Worm (Caenorhabditis elegans) whole organism, young adult: Measurements from ENCODE around the gene seip-1.
A peak's percentile ranks its signal among the peaks of the same experiment; 100 is the strongest.

Experiments
- C17E4.6 ChIP-seq: fragments of 200-800 bp; sonication (Bioruptor generic); IDR thresholded peaks from 2 replicates; pipeline ENCODE4 v1.3.6; 2022; ENCODE audit warnings: missing genetic modification reagents, missing genetic modification characterization, missing compliant biosample characterization
- D2030.7 ChIP-seq: fragments of 200-800 bp; sonication (Bioruptor generic); IDR thresholded peaks from 2 replicates; pipeline ENCODE4 v1.3.6; 2022; ENCODE audit warnings: missing genetic modification reagents, missing genetic modification characterization, missing compliant biosample characterization
- F22D6.2 ChIP-seq: sonication (generic microtip); optimal IDR thresholded peaks from 2 replicates; lab custom pipeline; 2016; ENCODE audit warnings: mild to moderate bottlenecking, missing genetic modification characterization, missing compliant biosample characterization
- F23B12.7 ChIP-seq: sonication (generic microtip); optimal IDR thresholded peaks from 2 replicates; lab custom pipeline; 2017; ENCODE audit warnings: missing genetic modification characterization, mild to moderate bottlenecking, missing compliant biosample characterization, antibody characterized with exemption, moderate library complexity; ENCODE audit not compliant: insufficient read depth
- F37B4.10 ChIP-seq: fragments of 200-800 bp; sonication (Bioruptor generic); IDR thresholded peaks from 2 replicates; pipeline ENCODE4 v1.3.6; 2022; ENCODE audit warnings: missing genetic modification characterization, missing compliant biosample characterization
- F39B2.1 ChIP-seq: fragments of 200-800 bp; sonication (Bioruptor generic); IDR thresholded peaks from 2 replicates; pipeline ENCODE4 v1.3.6; 2022; ENCODE audit warnings: missing genetic modification reagents, missing genetic modification characterization, missing compliant biosample characterization
- F49E8.2 ChIP-seq: sonication (generic microtip); optimal IDR thresholded peaks from 3 replicates; lab custom pipeline; 2017; ENCODE audit warnings: missing genetic modification characterization, mild to moderate bottlenecking, missing compliant biosample characterization, antibody characterized with exemption, moderate library complexity; ENCODE audit not compliant: insufficient read depth
- F57A8.1 ChIP-seq: fragments of 200-800 bp; sonication (Bioruptor generic); optimal IDR thresholded peaks from 2 replicates; lab custom pipeline; 2018; ENCODE audit warnings: mild to moderate bottlenecking, missing genetic modification characterization, moderate library complexity, missing compliant biosample characterization
- F57C9.4 ChIP-seq: sonication (generic microtip); optimal IDR thresholded peaks from 2 replicates; lab custom pipeline; 2017; ENCODE audit warnings: mild to moderate bottlenecking, missing genetic modification characterization, missing compliant biosample characterization
- T26A5.8 ChIP-seq: sonication (generic microtip); optimal IDR thresholded peaks from 2 replicates; lab custom pipeline; 2016; ENCODE audit warnings: missing genetic modification characterization, missing compliant biosample characterization
- ZK185.1 ChIP-seq: sonication (generic microtip); optimal IDR thresholded peaks from 2 replicates; lab custom pipeline; 2016; ENCODE audit warnings: mild to moderate bottlenecking, missing genetic modification characterization, missing compliant biosample characterization; ENCODE audit not compliant: poor library complexity, severe bottlenecking
- ama-1 ChIP-seq, 3 experiments: fragments of 150-350 bp in 1 of 3; sonication (generic microtip) in 2 of 3; optimal IDR thresholded peaks; 2 replicates each; lab custom pipeline; 2014 to 2018; ENCODE audit warnings: missing biosample characterization in 2 of 3, missing genetic modification characterization in 2 of 3, missing genetic modification reagents in 2 of 3
- atf-7 ChIP-seq: sonication (generic microtip); optimal IDR thresholded peaks from 2 replicates; lab custom pipeline; 2017; ENCODE audit warnings: mild to moderate bottlenecking, missing genetic modification characterization, missing compliant biosample characterization
- attf-3 ChIP-seq: fragments of 200-800 bp; sonication (Bioruptor generic); conservative IDR thresholded peaks from 2 replicates; pipeline ENCODE4 v1.3.6; 2022; ENCODE audit warnings: missing genetic modification reagents, missing genetic modification characterization, missing compliant biosample characterization
- attf-5 ChIP-seq: fragments of 200-800 bp; sonication (Bioruptor generic); optimal IDR thresholded peaks from 2 replicates; lab custom pipeline; 2018; ENCODE audit warnings: mild to moderate bottlenecking, missing genetic modification characterization, missing compliant biosample characterization
- attf-6 ChIP-seq: fragments of 200-800 bp; sonication (Bioruptor generic); IDR thresholded peaks from 2 replicates; pipeline ENCODE4 v1.3.6; 2022; ENCODE audit warnings: missing genetic modification reagents, missing genetic modification characterization, missing compliant biosample characterization
- ccch-3 ChIP-seq: fragments of 200-800 bp; sonication (Bioruptor generic); optimal IDR thresholded peaks from 2 replicates; lab custom pipeline; 2018; ENCODE audit warnings: mild to moderate bottlenecking, missing genetic modification characterization, missing compliant biosample characterization
- cebp-1 ChIP-seq, 2 experiments: fragments of 200-800 bp in 1 of 2; sonication (Bioruptor generic) in 1 of 2; sonication (generic microtip) in 1 of 2; IDR thresholded peaks in 1 of 2; optimal IDR thresholded peaks in 1 of 2; 2 replicates each; pipeline versions ENCODE4 v1.3.6 to Lab custom; 2017 to 2022; ENCODE audit warnings: missing compliant biosample characterization in 2 of 2, missing genetic modification characterization in 2 of 2, mild to moderate bottlenecking in 1 of 2, missing genetic modification reagents in 1 of 2, moderate library complexity in 1 of 2
- ceh-79 ChIP-seq: sonication (generic microtip); optimal IDR thresholded peaks from 2 replicates; lab custom pipeline; 2017; ENCODE audit warnings: mild to moderate bottlenecking, missing genetic modification characterization, missing compliant biosample characterization
- chd-7 ChIP-seq: sonication (generic microtip); optimal IDR thresholded peaks from 2 replicates; lab custom pipeline; 2016; ENCODE audit warnings: mild to moderate bottlenecking, missing genetic modification characterization, moderate library complexity, missing compliant biosample characterization
- dox-1 ChIP-seq: fragments of 200-800 bp; sonication (Bioruptor generic); IDR thresholded peaks from 2 replicates; pipeline ENCODE4 v1.3.6; 2022; ENCODE audit warnings: missing genetic modification reagents, missing genetic modification characterization, missing compliant biosample characterization
- dpff-1 ChIP-seq: sonication (generic microtip); optimal IDR thresholded peaks from 2 replicates; lab custom pipeline; 2017; ENCODE audit warnings: mild to moderate bottlenecking, missing genetic modification characterization, missing compliant biosample characterization
- efl-1 ChIP-seq: fragments of 150-350 bp; optimal IDR thresholded peaks from 2 replicates; lab custom pipeline; 2014; ENCODE audit warnings: missing biosample characterization, missing genetic modification reagents, missing genetic modification characterization
- egrh-3 ChIP-seq: fragments of 200-800 bp; sonication (Bioruptor generic); IDR thresholded peaks from 2 replicates; pipeline ENCODE4 v1.3.6; 2022; ENCODE audit warnings: missing genetic modification reagents, missing genetic modification characterization, missing compliant biosample characterization
- ets-4 ChIP-seq: fragments of 200-800 bp; sonication (Bioruptor generic); optimal IDR thresholded peaks from 2 replicates; lab custom pipeline; 2018; ENCODE audit warnings: mild to moderate bottlenecking, missing genetic modification characterization, missing compliant biosample characterization
- gei-17 ChIP-seq: fragments of 200-800 bp; sonication (Bioruptor generic); optimal IDR thresholded peaks from 2 replicates; lab custom pipeline; 2018; ENCODE audit warnings: mild to moderate bottlenecking, missing genetic modification characterization, missing compliant biosample characterization
- hlh-12 ChIP-seq: sonication (generic microtip); optimal IDR thresholded peaks from 2 replicates; lab custom pipeline; 2016; ENCODE audit warnings: missing genetic modification characterization, missing compliant biosample characterization
- hlh-26 ChIP-seq: fragments of 200-800 bp; sonication (Bioruptor generic); conservative IDR thresholded peaks from 2 replicates; pipeline ENCODE4 v1.3.6; 2022; ENCODE audit warnings: missing genetic modification reagents, missing genetic modification characterization, missing compliant biosample characterization
- hmg-1.2 ChIP-seq: fragments of 200-800 bp; sonication (Bioruptor generic); IDR thresholded peaks from 2 replicates; pipeline ENCODE4 v1.3.6; 2022; ENCODE audit warnings: missing genetic modification reagents, missing genetic modification characterization, missing compliant biosample characterization
- let-607 ChIP-seq, 2 experiments: fragments of 200-800 bp in 1 of 2; sonication (Bioruptor generic) in 1 of 2; sonication (generic microtip) in 1 of 2; optimal IDR thresholded peaks; 2 replicates each; lab custom pipeline; 2016 to 2018; ENCODE audit warnings: mild to moderate bottlenecking in 2 of 2, missing compliant biosample characterization in 2 of 2, missing genetic modification characterization in 2 of 2, moderate library complexity in 2 of 2, missing genotype in 1 of 2
- lin-26 ChIP-seq: fragments of 200-800 bp; sonication (Bioruptor generic); IDR thresholded peaks from 2 replicates; pipeline ENCODE4 v1.3.6; 2022; ENCODE audit warnings: missing genetic modification reagents, missing genetic modification characterization, missing compliant biosample characterization
- lin-40 ChIP-seq: sonication (generic microtip); optimal IDR thresholded peaks from 2 replicates; lab custom pipeline; 2016; ENCODE audit warnings: missing genetic modification characterization, mild to moderate bottlenecking, missing compliant biosample characterization, missing genotype, missing genetic modification reagents
- lin-54 ChIP-seq: fragments of 200-800 bp; sonication (Bioruptor generic); optimal IDR thresholded peaks from 2 replicates; lab custom pipeline; 2018; ENCODE audit warnings: mild to moderate bottlenecking, missing genetic modification characterization, missing compliant biosample characterization
- lsl-1 ChIP-seq: fragments of 200-800 bp; sonication (Bioruptor generic); optimal IDR thresholded peaks from 2 replicates; lab custom pipeline; 2018; ENCODE audit warnings: mild to moderate bottlenecking, missing genetic modification characterization, moderate library complexity, missing compliant biosample characterization
- madf-10 ChIP-seq: sonication (generic microtip); optimal IDR thresholded peaks from 2 replicates; lab custom pipeline; 2016; ENCODE audit warnings: mild to moderate bottlenecking, missing genetic modification characterization, missing compliant biosample characterization
- madf-8 ChIP-seq: fragments of 200-800 bp; sonication (Bioruptor generic); conservative IDR thresholded peaks from 2 replicates; pipeline ENCODE4 v1.3.6; 2022; ENCODE audit warnings: missing genetic modification reagents, missing genetic modification characterization, missing compliant biosample characterization
- rcor-1 ChIP-seq: fragments of 200-800 bp; sonication (Bioruptor generic); IDR thresholded peaks from 2 replicates; pipeline ENCODE4 v1.3.6; 2022; ENCODE audit warnings: missing genetic modification reagents, missing genetic modification characterization, missing compliant biosample characterization
- sea-2 ChIP-seq: fragments of 200-800 bp; sonication (Bioruptor generic); IDR thresholded peaks from 2 replicates; pipeline ENCODE4 v1.3.6; 2022; ENCODE audit warnings: missing genetic modification characterization, missing compliant biosample characterization
- snpc-1.1 ChIP-seq: sonication (generic microtip); optimal IDR thresholded peaks from 2 replicates; lab custom pipeline; 2017; ENCODE audit warnings: missing genetic modification characterization, mild to moderate bottlenecking, missing compliant biosample characterization, antibody characterized with exemption, moderate library complexity, missing genotype, missing genetic modification reagents; ENCODE audit not compliant: insufficient read depth
- snpc-1.3 ChIP-seq: sonication (generic microtip); optimal IDR thresholded peaks from 2 replicates; lab custom pipeline; 2017; ENCODE audit warnings: missing genetic modification characterization, mild to moderate bottlenecking, missing compliant biosample characterization, antibody characterized with exemption, moderate library complexity, missing genotype, missing genetic modification reagents; ENCODE audit not compliant: insufficient read depth
- snpc-4 ChIP-seq, 5 experiments: fragments of 150-350 bp in 1 of 5; sonication (generic microtip) in 4 of 5; optimal IDR thresholded peaks; 2 replicates each; lab custom pipeline; 2014 to 2018; ENCODE audit warnings: missing genetic modification characterization in 5 of 5, missing biosample characterization in 3 of 5, antibody characterized with exemption in 2 of 5, mild to moderate bottlenecking in 2 of 5, missing compliant biosample characterization in 2 of 5, missing genotype in 2 of 5, moderate library complexity in 2 of 5, missing genetic modification reagents in 1 of 5
- sptf-2 ChIP-seq: fragments of 200-800 bp; sonication (Bioruptor generic); optimal IDR thresholded peaks from 2 replicates; lab custom pipeline; 2018; ENCODE audit warnings: mild to moderate bottlenecking, missing genetic modification characterization, missing compliant biosample characterization
- tbp1 ChIP-seq: fragments of 200-800 bp; sonication (Bioruptor generic); optimal IDR thresholded peaks from 2 replicates; lab custom pipeline; 2018; ENCODE audit warnings: mild to moderate bottlenecking, missing genetic modification characterization, missing compliant biosample characterization
- tbx-9 ChIP-seq: sonication (generic microtip); optimal IDR thresholded peaks from 2 replicates; lab custom pipeline; 2016; ENCODE audit warnings: borderline replicate concordance, missing genetic modification characterization, inconsistent platforms, missing compliant biosample characterization
- xnd-1 ChIP-seq: sonication (generic microtip); optimal IDR thresholded peaks from 2 replicates; lab custom pipeline; 2016; ENCODE audit warnings: missing genotype, missing genetic modification reagents, missing genetic modification characterization, missing compliant biosample characterization
- ztf-28 ChIP-seq: fragments of 200-800 bp; sonication (Bioruptor generic); IDR thresholded peaks from 2 replicates; pipeline ENCODE4 v1.3.6; 2022; ENCODE audit warnings: missing genetic modification reagents, missing genetic modification characterization, missing compliant biosample characterization

The seip-1 gene

DNA sequence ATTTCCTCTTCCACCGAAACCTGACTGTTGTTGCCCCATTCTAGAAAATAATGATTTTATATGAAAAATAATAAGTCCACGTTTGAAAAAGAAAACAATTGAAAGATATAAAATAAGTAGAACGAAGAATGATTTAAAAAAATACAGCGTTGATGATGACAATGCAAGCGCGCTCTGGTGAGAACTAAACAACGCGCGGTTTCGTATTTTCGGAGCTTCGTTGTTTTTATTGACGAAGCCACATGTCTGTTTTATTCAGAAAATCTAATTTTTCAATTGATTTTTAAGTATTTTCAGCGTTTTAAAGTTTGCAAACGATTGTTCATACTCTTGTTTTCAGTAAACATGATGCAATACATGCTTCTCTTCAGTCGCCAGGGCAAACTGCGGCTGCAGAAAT, 35.4 kb downstream of the seip-1 start, which contains the start of the genes rpt-2 and aps-1:
Gene rpt-2, minus strand, starts transcription at position 40 of the 400 bp plus-strand sequence.
Gene aps-1, plus strand, starts transcription at position 341 of the 400 bp plus-strand sequence.
- TF ChIP-seq F39B2.1 (no peak), efl-1 (peak; percentile 7), attf-6 (GFP tag; lab: Robert Waterston, UW) (no peak), snpc-1.3 (tag; lab: Kevin White, UChicago) (peak; percentile 2), lsl-1 (GFP tag; lab: Kevin White, UChicago) (peak; percentile 15), hlh-12 (no peak), F57C9.4 (tag; lab: Kevin White, UChicago) (no peak), sptf-2 (no peak), lin-26 (GFP tag; lab: Robert Waterston, UW) (no peak), egrh-3 (no peak), snpc-4 (GFP tag; optimal IDR thresholded peaks at IDR 0.05; lab: Kevin White, UChicago) (no peak), snpc-4 (tag; optimal IDR thresholded peaks at IDR 0.05; lab: Kevin White, UChicago) (peak in 3 of 4 experiments; percentile 3 to 66 (median 22)), sea-2 (GFP tag; lab: Robert Waterston, UW) (no peak), ztf-28 (GFP tag; lab: Robert Waterston, UW) (no peak), hlh-26 (no peak), tbp1 (GFP tag; lab: Kevin White, UChicago) (peak; percentile 5), T26A5.8 (tag; lab: Kevin White, UChicago) (no peak), attf-5 (peak; percentile 79), snpc-1.1 (tag; lab: Kevin White, UChicago) (no peak), cebp-1 (GFP tag; IDR thresholded peaks at IDR 0.05; lab: Robert Waterston, UW) (no peak), cebp-1 (tag; optimal IDR thresholded peaks at IDR 0.05; lab: Kevin White, UChicago) (peak; percentile 35), F23B12.7 (tag; lab: Kevin White, UChicago) (peak; percentile 32), lin-40 (tag; lab: Kevin White, UChicago) (peak; percentile 58), ccch-3 (GFP tag; lab: Kevin White, UChicago) (no peak), F37B4.10 (no peak), let-607 (tag; optimal IDR thresholded peaks at IDR 0.05; lab: Kevin White, UChicago) (peak in 1 of 2 experiments; percentile 33), F49E8.2 (no peak), lin-54 (GFP tag; lab: Kevin White, UChicago) (peak; percentile 34), chd-7 (tag; lab: Kevin White, UChicago) (no peak), tbx-9 (no peak), C17E4.6 (no peak), xnd-1 (tag; lab: Kevin White, UChicago) (no peak), ets-4 (GFP tag; lab: Kevin White, UChicago) (no peak), F22D6.2 (no peak), atf-7 (tag; lab: Kevin White, UChicago) (no peak), hmg-1.2 (GFP tag; lab: Robert Waterston, UW) (peak; percentile 48; the same call in 1 of the 2 replicates), dox-1 (GFP tag; lab: Robert Waterston, UW) (no peak), dpff-1 (tag; lab: Kevin White, UChicago) (no peak), madf-10 (no peak), attf-3 (GFP tag; lab: Robert Waterston, UW) (peak; percentile 99), rcor-1 (GFP tag; lab: Robert Waterston, UW) (no peak), madf-8 (no peak), F57A8.1 (no peak), ceh-79 (tag; lab: Kevin White, UChicago) (no peak), D2030.7 (GFP tag; lab: Robert Waterston, UW) (no peak), ZK185.1 (tag; lab: Kevin White, UChicago) (peak; percentile 38), ama-1 (optimal IDR thresholded peaks at IDR 0.05; lab: Kevin White, UChicago) (no peak), ama-1 (GFP tag; optimal IDR thresholded peaks at IDR 0.05; lab: Kevin White, UChicago) (no peak), gei-17 (GFP tag; lab: Kevin White, UChicago) (no peak)
